Fruit fly (Drosophila melanogaster) whole organism, embryonic: Measurements from ENCODE around the gene CG3529.

Experiments used
- B-H1 ChIP-seq: fragments of 200-800 bp; sonication (Bioruptor generic); IDR thresholded peaks from 3 replicates; pipeline ENCODE4 v1.3.6; 2022; ENCODE audit warnings: missing biosample characterization, missing genetic modification characterization
- CG10321 ChIP-seq: fragments of 200-800 bp; sonication (Bioruptor generic); IDR thresholded peaks from 2 replicates; pipeline ENCODE4 v1.3.6; 2022; ENCODE audit warnings: missing biosample characterization, missing genetic modification characterization
- CG10959 ChIP-seq: fragments of 200-800 bp; sonication (Bioruptor generic); IDR thresholded peaks from 2 replicates; pipeline ENCODE4 v1.3.6; 2022; ENCODE audit warnings: missing biosample characterization, missing genetic modification characterization
- CG12219 ChIP-seq: fragments of 200-800 bp; sonication (Bioruptor generic); optimal IDR thresholded peaks from 3 replicates; lab custom pipeline; 2018; ENCODE audit warnings: missing biosample characterization, mild to moderate bottlenecking, missing genetic modification characterization
- CG12659 ChIP-seq: fragments of 200-800 bp; sonication (Bioruptor generic); optimal IDR thresholded peaks from 3 replicates; lab custom pipeline; 2017; ENCODE audit warnings: mild to moderate bottlenecking, missing biosample characterization, missing genetic modification reagents, missing genetic modification characterization
- CG13894 ChIP-seq: fragments of 200-800 bp; sonication (Bioruptor generic); optimal IDR thresholded peaks from 3 replicates; lab custom pipeline; 2018; ENCODE audit warnings: missing biosample characterization, mild to moderate bottlenecking, missing genetic modification characterization, moderate library complexity
- CG14965 ChIP-seq: fragments of 200-800 bp; sonication (Bioruptor generic); optimal IDR thresholded peaks from 2 replicates; lab custom pipeline; 2016; ENCODE audit warnings: missing biosample characterization, missing genetic modification characterization, borderline replicate concordance
- CG2199 ChIP-seq: fragments of 200-800 bp; sonication (Bioruptor generic); IDR thresholded peaks from 3 replicates; pipeline ENCODE4 v1.3.6; 2022; ENCODE audit warnings: missing biosample characterization, missing genetic modification characterization
- CG2875 ChIP-seq: fragments of 200-800 bp; sonication (Bioruptor generic); optimal IDR thresholded peaks from 2 replicates; lab custom pipeline; 2017; ENCODE audit warnings: missing biosample characterization, mild to moderate bottlenecking, missing genetic modification characterization, missing genetic modification reagents
- CG42726 ChIP-seq: fragments of 200-800 bp; sonication (Bioruptor generic); IDR thresholded peaks from 2 replicates; pipeline ENCODE4 v1.3.6; 2022; ENCODE audit warnings: missing biosample characterization, missing genetic modification characterization; ENCODE audit not compliant: partially characterized antibody
- CG4707 ChIP-seq: fragments of 200-800 bp; sonication (Bioruptor generic); optimal IDR thresholded peaks from 2 replicates; lab custom pipeline; 2018; ENCODE audit warnings: missing biosample characterization, mild to moderate bottlenecking, missing genetic modification characterization, moderate library complexity
- CG7372 ChIP-seq: fragments of 200-800 bp; sonication (Bioruptor generic); IDR thresholded peaks from 2 replicates; pipeline ENCODE4 v1.3.6; 2022; ENCODE audit warnings: missing biosample characterization, missing genetic modification characterization
- CG8290 ChIP-seq, 3 experiments: fragments of 200-800 bp; sonication (Bioruptor generic); optimal IDR thresholded peaks; 2 replicates each; lab custom pipeline; 2016 to 2019; ENCODE audit warnings: missing biosample characterization in 3 of 3, missing genetic modification characterization in 3 of 3, mild to moderate bottlenecking in 2 of 3, moderate library complexity in 1 of 3
- CG8359 ChIP-seq: fragments of 200-800 bp; sonication (Bioruptor generic); optimal IDR thresholded peaks from 2 replicates; lab custom pipeline; 2017; ENCODE audit warnings: missing biosample characterization, mild to moderate bottlenecking, missing genetic modification characterization, borderline replicate concordance
- D19A ChIP-seq: fragments of 200-800 bp; optimal IDR thresholded peaks from 3 replicates; lab custom pipeline; 2019; ENCODE audit warnings: missing biosample characterization, mild to moderate bottlenecking, missing genetic modification characterization, moderate library complexity
- Doc3 ChIP-seq: fragments of 200-800 bp; sonication (Bioruptor generic); IDR thresholded peaks from 3 replicates; pipeline ENCODE4 v1.3.6; 2022; ENCODE audit warnings: missing biosample characterization, missing genetic modification characterization; ENCODE audit not compliant: partially characterized antibody
- E2f1 ChIP-seq: fragments of 200-800 bp; sonication (Bioruptor generic); IDR thresholded peaks from 2 replicates; pipeline ENCODE4 v1.3.6; 2022; ENCODE audit warnings: missing biosample characterization, missing genetic modification characterization
- Eip74EF ChIP-seq, 2 experiments: fragments of 200-800 bp in 1 of 2; fragments of >200 bp in 1 of 2; sonication (Bioruptor generic) in 1 of 2; optimal IDR thresholded peaks; 2 replicates each; lab custom pipeline; 2017 to 2019; ENCODE audit warnings: missing biosample characterization in 2 of 2, missing genetic modification characterization in 2 of 2, mild to moderate bottlenecking in 1 of 2, moderate library complexity in 1 of 2
- Fer3 ChIP-seq: fragments of 200-800 bp; sonication (Bioruptor generic); optimal IDR thresholded peaks from 2 replicates; lab custom pipeline; 2018; ENCODE audit warnings: missing biosample characterization, mild to moderate bottlenecking, missing genetic modification characterization, moderate library complexity
- HLH3B ChIP-seq: fragments of 200-800 bp; sonication (Bioruptor generic); IDR thresholded peaks from 2 replicates; pipeline ENCODE4 v1.3.6; 2022; ENCODE audit warnings: missing biosample characterization, missing genetic modification characterization
- Lpt ChIP-seq: fragments of >200 bp; optimal IDR thresholded peaks from 2 replicates; lab custom pipeline; 2018; ENCODE audit warnings: missing biosample characterization, missing genetic modification characterization
- NFAT ChIP-seq: fragments of 200-800 bp; sonication (Bioruptor generic); IDR thresholded peaks from 2 replicates; pipeline ENCODE4 v1.3.6; 2022; ENCODE audit warnings: missing biosample characterization, missing genetic modification characterization
- NK7.1 ChIP-seq: fragments of 200-800 bp; sonication (Bioruptor generic); optimal IDR thresholded peaks from 3 replicates; lab custom pipeline; 2016; ENCODE audit warnings: missing biosample characterization, missing genetic modification characterization
- Nf-YA ChIP-seq: fragments of 200-800 bp; sonication (Bioruptor generic); IDR thresholded peaks from 2 replicates; pipeline ENCODE4 v1.3.6; 2022; ENCODE audit warnings: missing biosample characterization, missing genetic modification characterization
- Ravus ChIP-seq: fragments of 200-800 bp; sonication (Bioruptor generic); IDR thresholded peaks from 2 replicates; pipeline ENCODE4 v1.3.6; 2022; ENCODE audit warnings: missing biosample characterization, missing genetic modification characterization
- Rfx ChIP-seq: fragments of 200-800 bp; sonication (Bioruptor generic); IDR thresholded peaks from 2 replicates; pipeline ENCODE4 v1.3.6; 2022; ENCODE audit warnings: missing biosample characterization, missing genetic modification characterization
- Sry-β ChIP-seq: fragments of 200-800 bp; sonication (Bioruptor generic); optimal IDR thresholded peaks from 2 replicates; lab custom pipeline; 2018; ENCODE audit warnings: missing biosample characterization, mild to moderate bottlenecking, missing genetic modification characterization, moderate library complexity
- Sry-δ ChIP-seq: fragments of 200-800 bp; sonication (Bioruptor generic); optimal IDR thresholded peaks from 2 replicates; lab custom pipeline; 2016; ENCODE audit warnings: missing biosample characterization, missing genetic modification characterization
- Trl ChIP-seq, 3 experiments: fragments of >200 bp in 2 of 3; fragments of 200-800 bp in 1 of 3; sonication (Bioruptor generic) in 1 of 3; optimal IDR thresholded peaks; 2 replicates in 1 of 3; 3 replicates in 2 of 3; lab custom pipeline; 2016 to 2017; ENCODE audit warnings: missing biosample characterization in 1 of 3, missing genetic modification characterization in 1 of 3
- amos ChIP-seq: fragments of 200-800 bp; sonication (Bioruptor generic); IDR thresholded peaks from 2 replicates; pipeline ENCODE4 v1.3.6; 2022; ENCODE audit warnings: missing biosample characterization, missing genetic modification characterization; ENCODE audit not compliant: partially characterized antibody
- btn ChIP-seq: fragments of 200-800 bp; sonication (Bioruptor generic); optimal IDR thresholded peaks from 2 replicates; lab custom pipeline; 2016; ENCODE audit warnings: missing biosample characterization, missing genetic modification characterization
- gcm2 ChIP-seq: fragments of 200-800 bp; sonication (Bioruptor generic); optimal IDR thresholded peaks from 2 replicates; lab custom pipeline; 2016; ENCODE audit warnings: missing biosample characterization, missing genetic modification characterization
- grn ChIP-seq: fragments of 200-800 bp; sonication (Bioruptor generic); optimal IDR thresholded peaks from 3 replicates; lab custom pipeline; 2017; ENCODE audit warnings: missing biosample characterization, missing genetic modification characterization
- ham ChIP-seq: fragments of 200-800 bp; sonication (Bioruptor generic); IDR thresholded peaks from 2 replicates; pipeline ENCODE4 v1.3.6; 2022; ENCODE audit warnings: missing biosample characterization, missing genetic modification characterization
- lbe ChIP-seq: fragments of 200-800 bp; sonication (Bioruptor generic); optimal IDR thresholded peaks from 2 replicates; lab custom pipeline; 2016; ENCODE audit warnings: missing biosample characterization, mild to moderate bottlenecking, missing genetic modification characterization
- nerfin-1 ChIP-seq: fragments of 200-800 bp; sonication (Bioruptor generic); optimal IDR thresholded peaks from 3 replicates; lab custom pipeline; 2019; ENCODE audit warnings: missing biosample characterization, mild to moderate bottlenecking, missing genetic modification characterization, moderate library complexity
- nerfin-2 ChIP-seq: fragments of 200-800 bp; sonication (Bioruptor generic); IDR thresholded peaks from 2 replicates; pipeline ENCODE4 v1.3.6; 2022; ENCODE audit warnings: missing biosample characterization, missing genetic modification characterization; ENCODE audit not compliant: partially characterized antibody
- prd ChIP-seq, 3 experiments: fragments of >200 bp in 2 of 3; fragments of 200-800 bp in 1 of 3; sonication (Bioruptor generic) in 1 of 3; optimal IDR thresholded peaks in 2 of 3; IDR thresholded peaks in 1 of 3; 2 replicates in 2 of 3; 3 replicates in 1 of 3; pipeline versions ENCODE4 v1.3.6 to Lab custom; 2017 to 2022; ENCODE audit warnings: missing biosample characterization in 1 of 3, missing genetic modification characterization in 1 of 3
- pum ChIP-seq: fragments of 200-800 bp; sonication (Bioruptor generic); optimal IDR thresholded peaks from 2 replicates; lab custom pipeline; 2016; ENCODE audit warnings: missing biosample characterization, missing genetic modification characterization
- tin ChIP-seq: fragments of 200-800 bp; sonication (Bioruptor generic); optimal IDR thresholded peaks from 3 replicates; lab custom pipeline; 2016; ENCODE audit warnings: missing biosample characterization, missing genetic modification characterization
- toy ChIP-seq: fragments of 200-800 bp; sonication (Bioruptor generic); IDR thresholded peaks from 2 replicates; pipeline ENCODE4 v1.3.6; 2022; ENCODE audit warnings: missing biosample characterization, missing genetic modification characterization
- tup ChIP-seq: fragments of 200-800 bp; sonication (Bioruptor generic); optimal IDR thresholded peaks from 2 replicates; lab custom pipeline; 2016; ENCODE audit warnings: missing biosample characterization, mild to moderate bottlenecking, missing genetic modification characterization, moderate library complexity
- unc-4 ChIP-seq: fragments of 200-800 bp; sonication (Bioruptor generic); IDR thresholded peaks from 2 replicates; pipeline ENCODE4 v1.3.6; 2022; ENCODE audit warnings: missing biosample characterization, missing genetic modification characterization; ENCODE audit not compliant: partially characterized antibody
- vfl ChIP-seq: fragments of 200-800 bp; sonication (Bioruptor generic); optimal IDR thresholded peaks from 2 replicates; lab custom pipeline; 2016; ENCODE audit warnings: missing biosample characterization, missing genetic modification characterization
- yki ChIP-seq: fragments of >200 bp; optimal IDR thresholded peaks from 3 replicates; lab custom pipeline; 2018
- zen ChIP-seq: fragments of 200-800 bp; sonication (Bioruptor generic); optimal IDR thresholded peaks from 3 replicates; lab custom pipeline; 2018; ENCODE audit warnings: missing biosample characterization, mild to moderate bottlenecking, missing genetic modification characterization, moderate library complexity

CG3529 gene

DNA sequence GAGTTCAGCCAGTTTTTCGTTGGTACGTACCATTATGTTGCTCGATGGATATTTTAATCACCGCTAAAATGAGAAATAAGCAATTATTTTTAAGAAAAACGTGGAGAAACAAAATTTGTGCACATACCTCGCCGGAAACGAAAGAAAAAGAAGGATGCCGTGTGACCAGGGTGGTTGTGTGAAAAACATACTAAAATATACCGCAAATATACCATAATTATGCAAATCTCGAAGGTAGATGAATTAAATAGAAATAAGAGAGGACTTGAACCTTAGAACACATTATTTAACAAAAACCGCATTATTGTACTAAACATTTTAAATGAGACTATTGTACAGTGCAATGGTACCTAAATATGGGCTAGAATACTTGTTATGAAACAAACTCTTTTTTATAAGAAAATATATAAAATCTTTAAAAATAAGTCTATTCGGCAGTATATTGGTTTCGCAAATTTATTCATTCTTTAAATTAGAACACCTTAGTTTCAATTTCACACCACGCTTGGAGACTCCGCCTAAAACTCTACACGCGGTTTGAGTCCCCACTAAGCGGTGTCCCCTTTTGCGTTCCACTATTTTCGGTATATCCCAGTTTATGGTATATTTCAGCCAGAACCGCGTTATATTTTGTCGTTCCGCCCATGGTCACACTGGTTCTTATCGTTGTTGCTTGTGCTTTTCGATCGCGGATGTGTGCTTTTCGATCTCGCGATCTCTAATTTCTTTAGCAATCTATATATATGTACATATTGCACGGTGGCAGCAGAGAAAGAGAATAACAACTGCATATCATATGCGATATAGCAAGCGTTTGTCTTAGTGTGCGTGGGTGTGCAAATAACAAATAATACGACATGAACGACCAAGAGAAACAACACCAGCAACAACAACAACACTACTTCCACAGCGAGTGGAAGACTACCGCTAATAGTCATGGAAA is 16.7 kb upstream of the CG3529 start, which contains the start of the genes RpS17 and MTF-1 (continued):
- TF ChIP-seq CG8290 (GFP tag; optimal IDR thresholded peaks at IDR 0.05; lab: Kevin White, UChicago) = peak; percentile 0
- peak in 1 of 2 experiments; percentile 53 for TF ChIP-seq CG8290 (tag; optimal IDR thresholded peaks at IDR 0.05; lab: Kevin White, UChicago)
- no peak for TF ChIP-seq yki
- TF ChIP-seq HLH3B (GFP tag; lab: Robert Waterston, UW) = peak; percentile 34; the same call in 1 of the 2 replicates
- no peak; the same call in 1 of the 2 replicates for TF ChIP-seq CG7372
- no peak for TF ChIP-seq CG2199 (GFP tag; lab: Robert Waterston, UW)
- TF ChIP-seq Sry-δ (GFP tag; lab: Kevin White, UChicago) = peak; percentile 28
- TF ChIP-seq NK7.1 = no peak
- TF ChIP-seq Trl (optimal IDR thresholded peaks at IDR 0.05; lab: Kevin White, UChicago) = no peak
- TF ChIP-seq Trl (GFP tag; optimal IDR thresholded peaks at IDR 0.05; lab: Kevin White, UChicago) = peak; percentile 20
- TF ChIP-seq Sry-β = no peak
- TF ChIP-seq Nf-YA (GFP tag; lab: Robert Waterston, UW) = peak; percentile 73
- peak; percentile 57; the same call in 1 of the 2 replicates for TF ChIP-seq NFAT (GFP tag; lab: Robert Waterston, UW)
- TF ChIP-seq gcm2 (GFP tag; lab: Kevin White, UChicago) = no peak
- TF ChIP-seq CG4707 (GFP tag; lab: Kevin White, UChicago) = peak; percentile 69
- TF ChIP-seq lbe (GFP tag; lab: Kevin White, UChicago) = peak; percentile 28
- TF ChIP-seq amos (GFP tag; lab: Robert Waterston, UW) = no peak; the same call in 1 of the 2 replicates
- TF ChIP-seq pum (GFP tag; lab: Kevin White, UChicago) = no peak
- peak; percentile 13 for TF ChIP-seq D19A
- no peak for TF ChIP-seq CG8359 (GFP tag; lab: Kevin White, UChicago)
- no peak for TF ChIP-seq Lpt (GFP tag; lab: Kevin White, UChicago)
- TF ChIP-seq CG10959 (GFP tag; lab: Robert Waterston, UW) = no peak
- no peak for TF ChIP-seq Ravus (GFP tag; lab: Robert Waterston, UW)
- peak; percentile 91 for TF ChIP-seq grn (GFP tag; lab: Kevin White, UChicago)
- no peak for TF ChIP-seq unc-4
- TF ChIP-seq Doc3 (GFP tag; lab: Robert Waterston, UW) = no peak
- peak; percentile 12; the same call in 1 of the 3 replicates for TF ChIP-seq B-H1
- TF ChIP-seq CG10321 (GFP tag; lab: Robert Waterston, UW) = peak; percentile 39; the same call in 1 of the 2 replicates
- TF ChIP-seq prd (optimal IDR thresholded peaks at IDR 0.05; lab: Kevin White, UChicago) = no peak
- no peak for TF ChIP-seq prd (GFP tag; IDR thresholded peaks at IDR 0.05; lab: Robert Waterston, UW)
- peak; percentile 67 for TF ChIP-seq CG12659
- peak; percentile 45 for TF ChIP-seq CG12219 (GFP tag; lab: Kevin White, UChicago)
- TF ChIP-seq CG14965 = no peak
- no peak for TF ChIP-seq CG2875 (GFP tag; lab: Kevin White, UChicago)
- peak; percentile 53 for TF ChIP-seq nerfin-1
- TF ChIP-seq vfl (GFP tag; lab: Kevin White, UChicago) = no peak
- TF ChIP-seq CG13894 = peak; percentile 28
- TF ChIP-seq nerfin-2 (GFP tag; lab: Robert Waterston, UW) = no peak
- no peak for TF ChIP-seq tin
- TF ChIP-seq ham (GFP tag; lab: Robert Waterston, UW) = no peak
- TF ChIP-seq btn (GFP tag; lab: Kevin White, UChicago) = no peak
- TF ChIP-seq tup (GFP tag; lab: Kevin White, UChicago) = no peak
- TF ChIP-seq Eip74EF (GFP tag; optimal IDR thresholded peaks at IDR 0.05; lab: Kevin White, UChicago) = peak in 1 of 2 experiments; percentile 73
- TF ChIP-seq CG42726 (GFP tag; lab: Robert Waterston, UW) = no peak
- TF ChIP-seq toy (GFP tag; lab: Robert Waterston, UW) = no peak
- peak; percentile 24 for TF ChIP-seq Fer3 (tag; lab: Kevin White, UChicago)
- peak; percentile 70 for TF ChIP-seq Rfx (GFP tag; lab: Robert Waterston, UW)
- TF ChIP-seq E2f1 (GFP tag; lab: Robert Waterston, UW) = no peak
- TF ChIP-seq zen (tag; lab: Kevin White, UChicago) = no peak
